Fruit fly (Drosophila melanogaster) whole organism, larva: ENCODE measurements around the gene FMRFaR.

ENCODE experiments used
- noc ChIP-seq: fragments of 200-800 bp; sonication (Bioruptor generic); optimal IDR thresholded peaks from 3 replicates; lab custom pipeline; 2019; ENCODE audit warnings: missing biosample characterization, mild to moderate bottlenecking, missing genetic modification characterization, moderate library complexity

FMRFaR gene

dm6 chr3L:3001445-3001844 is at the start of gene FMRFaR:
FMRFaR (plus strand) TSS chr3L:3001716.
- TF ChIP-seq noc (tag; lab: Kevin White, UChicago): no peak

dm6 chr3L:2960949-2961584 is 40.4 kb upstream of the FMRFaR start, which contains the start of the genes CG34025 and Or63a:
CG34025 (minus strand) TSS chr3L:2961049.
Or63a (plus strand) TSS chr3L:2961534.
- no peak for TF ChIP-seq noc (tag; lab: Kevin White, UChicago)

DNA sequence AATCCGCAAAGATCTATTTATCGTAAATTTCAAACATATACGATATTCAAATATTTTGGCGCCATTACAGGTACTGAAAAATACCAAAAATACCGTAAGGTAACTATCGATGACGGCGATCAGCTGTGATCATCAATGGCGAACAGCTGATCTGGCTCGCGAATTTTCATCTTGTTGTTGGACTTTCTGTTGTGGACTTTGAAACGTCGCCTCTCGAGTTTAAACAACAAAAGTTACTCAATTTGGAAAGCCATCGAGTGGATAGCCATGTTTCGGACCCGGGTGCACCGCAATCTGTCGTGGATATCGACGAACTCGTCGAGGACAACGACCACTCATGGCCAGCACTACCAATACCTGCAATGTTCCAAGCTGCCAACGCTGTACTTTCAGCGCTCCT is 20.7 kb upstream of the FMRFaR start, which contains the start of gene CPT2:
Gene CPT2 (plus strand): TSS at position 167 of the 400 bp plus-strand sequence.
- TF ChIP-seq noc (tag; lab: Kevin White, UChicago): no peak

DNA sequence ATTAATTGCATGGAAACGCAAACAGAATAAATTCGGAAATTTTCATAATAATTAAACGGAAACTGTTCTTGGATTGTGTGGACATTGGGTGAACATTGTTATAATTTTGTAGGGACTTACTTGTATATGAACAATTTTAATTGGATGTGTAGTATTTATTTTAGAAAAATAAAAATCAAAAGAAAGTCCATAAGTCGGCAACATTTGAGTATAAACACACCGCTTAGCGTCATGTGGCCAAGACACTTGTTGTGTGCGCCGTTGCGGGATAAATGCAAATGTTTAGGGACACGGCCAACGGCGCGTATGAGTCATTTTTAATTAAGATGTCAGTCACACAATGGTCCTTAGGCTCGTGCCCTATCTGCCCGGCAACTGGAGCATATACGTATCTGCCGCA is 15.2 kb upstream of the FMRFaR start:
- no peak for TF ChIP-seq noc (tag; lab: Kevin White, UChicago)

- no peak for TF ChIP-seq noc (tag; lab: Kevin White, UChicago)
Observed at dm6 chr3L:2987749-2988148, 13.8 kb upstream of the FMRFaR start.

- no peak for TF ChIP-seq noc (tag; lab: Kevin White, UChicago)
Observed at dm6 chr3L:2994872-2995271, 6.6 kb upstream of the FMRFaR start, which contains the start of gene CG2113. CG2113 (plus strand) TSS chr3L:2995172.

dm6 chr3L:3013496-3013895 is 12.0 kb downstream of the FMRFaR start:
- no peak for TF ChIP-seq noc (tag; lab: Kevin White, UChicago)

DNA sequence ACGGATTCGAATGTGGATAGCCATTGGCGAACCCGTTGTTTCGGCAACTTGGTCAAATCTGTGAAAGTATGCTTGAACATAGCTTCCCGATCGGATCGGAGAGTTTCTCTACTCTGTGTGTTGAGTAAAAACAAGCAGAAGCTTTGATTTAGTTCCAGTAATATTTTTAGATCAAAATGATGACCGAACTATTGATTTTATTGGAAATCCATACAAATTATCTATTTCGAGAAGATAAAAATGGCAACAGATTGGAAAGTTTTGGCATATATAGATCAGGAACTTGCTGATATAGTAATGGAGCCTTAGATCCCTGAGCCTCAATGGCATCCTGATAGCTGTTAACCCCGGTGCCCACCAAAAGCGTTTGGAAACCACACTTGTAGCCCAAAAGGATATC is 14.5 kb downstream of the FMRFaR start, which contains the start of gene CG32488:
Gene CG32488 (minus strand): TSS at position 101 of the 400 bp plus-strand sequence.
- TF ChIP-seq noc (tag; lab: Kevin White, UChicago): no peak

DNA sequence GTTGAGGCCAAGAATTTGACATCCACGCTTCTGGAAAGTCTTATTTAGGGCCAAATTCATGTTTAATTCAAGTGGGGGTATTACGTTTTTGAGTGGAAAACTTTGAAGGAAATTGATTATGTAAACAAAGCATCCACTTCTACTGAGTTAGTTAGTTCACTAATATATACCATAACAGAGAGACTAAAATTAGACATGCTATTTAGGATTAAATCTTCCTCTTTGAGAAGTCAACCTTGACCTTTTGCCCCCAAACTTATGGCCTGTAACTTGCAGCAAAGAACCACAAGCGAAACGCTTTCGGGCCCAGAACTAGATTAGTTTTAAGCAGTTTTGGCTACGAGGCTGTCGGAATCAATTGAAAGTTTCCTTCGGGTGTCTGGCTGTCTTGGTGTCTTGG is 15.6 kb downstream of the FMRFaR start, which contains the start of gene CG32487:
Gene CG32487 (minus strand): TSS at position 101 of the 400 bp plus-strand sequence.
- TF ChIP-seq noc (tag; lab: Kevin White, UChicago): no peak

dm6 chr3L:3026421-3026820 is 24.9 kb downstream of the FMRFaR start, which contains the start of gene aly:
aly (minus strand) TSS chr3L:3026521.
- no peak for TF ChIP-seq noc (tag; lab: Kevin White, UChicago)

DNA sequence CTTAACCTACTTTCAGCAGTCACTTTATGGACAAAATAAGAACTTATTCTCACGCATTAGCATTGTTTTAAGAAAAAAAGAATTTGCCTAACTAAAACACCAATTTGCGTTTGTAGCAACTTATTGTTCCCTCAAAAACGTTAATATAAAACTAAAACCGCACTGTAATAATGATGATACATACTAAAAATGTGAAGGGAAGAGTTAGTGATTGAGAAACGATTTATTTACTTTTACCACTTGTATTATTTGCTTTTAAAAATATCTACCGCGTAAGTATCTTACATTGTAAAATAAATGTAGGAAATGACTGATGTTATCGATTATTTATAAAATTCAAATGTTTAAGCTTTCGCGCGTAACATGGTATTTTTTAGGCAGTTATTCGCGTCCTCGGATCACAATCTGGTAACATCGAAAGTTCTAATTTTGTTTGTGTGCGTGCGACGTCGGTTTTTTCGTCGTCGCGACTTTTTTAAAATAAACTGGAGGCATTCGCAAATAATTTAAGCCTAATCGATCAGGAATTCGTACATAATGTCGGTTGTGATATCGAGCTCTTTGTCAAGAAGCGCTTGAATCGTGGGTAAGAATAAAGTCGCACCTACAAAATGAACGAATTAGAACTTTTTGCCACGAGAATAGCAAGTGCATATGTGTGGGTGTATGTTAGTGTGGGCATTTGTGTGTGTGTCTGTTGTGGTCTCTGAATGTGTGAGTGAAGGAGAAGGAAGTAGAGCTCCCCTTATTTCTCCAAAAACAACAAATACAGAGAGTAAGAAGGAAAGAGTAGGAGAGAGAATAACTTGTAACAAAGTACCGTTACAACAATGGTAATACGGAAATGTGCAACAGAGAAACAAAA is 33.5 kb downstream of the FMRFaR start, which contains the start of gene CG2162:
Gene CG2162 (plus strand): TSS at position 418 of the 865 bp plus-strand sequence.
- no peak for TF ChIP-seq noc (tag; lab: Kevin White, UChicago)

- peak; percentile 95 for TF ChIP-seq noc (tag; lab: Kevin White, UChicago)
Observed at dm6 chr3L:3035769-3036583, 34.5 kb downstream of the FMRFaR start.

DNA sequence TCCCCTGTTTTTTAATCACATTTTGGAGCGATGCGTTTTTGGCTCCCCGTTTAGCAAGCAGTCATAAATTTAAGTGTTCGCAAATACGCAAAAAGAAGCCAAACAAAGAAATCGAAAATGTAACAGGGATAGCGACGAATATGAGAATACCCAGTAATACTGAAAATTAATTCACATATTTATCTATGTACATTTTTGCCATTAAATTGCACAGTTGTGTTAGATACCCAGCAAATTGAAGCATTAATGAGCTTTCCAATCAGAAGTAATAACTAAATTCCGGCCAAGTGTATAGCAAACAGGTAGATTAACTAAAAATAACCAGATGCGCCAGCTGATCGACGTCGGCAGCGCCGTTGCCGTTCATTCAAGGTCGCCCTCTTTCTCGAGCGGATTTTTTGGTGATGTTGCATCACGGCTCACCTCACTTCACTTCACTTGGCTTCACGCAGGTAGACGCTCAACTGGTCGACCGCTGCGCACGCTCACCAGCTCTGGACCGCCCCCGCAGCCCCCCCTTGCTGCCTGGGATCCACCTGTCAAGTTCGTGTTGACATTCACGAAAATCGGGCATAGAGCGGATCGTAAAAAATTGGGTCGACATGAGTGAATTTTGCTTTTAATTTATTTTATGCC is 35.6 kb downstream of the FMRFaR start:
- TF ChIP-seq noc (tag; lab: Kevin White, UChicago): no peak

dm6 chr3L:3037822-3038563 is 36.5 kb downstream of the FMRFaR start:
- peak; percentile 22 for TF ChIP-seq noc (tag; lab: Kevin White, UChicago)
